Worm (Caenorhabditis elegans) whole organism, young adult: ENCODE data around the gene ncs-3.

Experiments
- B0336.3 ChIP-seq: fragments of 200-800 bp; sonication (Bioruptor generic); IDR thresholded peaks from 2 replicates; pipeline ENCODE4 v1.3.6; 2022; ENCODE audit warnings: missing genetic modification characterization, missing compliant biosample characterization
- C17E4.6 ChIP-seq: fragments of 200-800 bp; sonication (Bioruptor generic); IDR thresholded peaks from 2 replicates; pipeline ENCODE4 v1.3.6; 2022; ENCODE audit warnings: missing genetic modification reagents, missing genetic modification characterization, missing compliant biosample characterization
- F23B12.7 ChIP-seq: sonication (generic microtip); optimal IDR thresholded peaks from 2 replicates; lab custom pipeline; 2017; ENCODE audit warnings: missing genetic modification characterization, mild to moderate bottlenecking, missing compliant biosample characterization, antibody characterized with exemption, moderate library complexity; ENCODE audit not compliant: insufficient read depth
- F33H1.4 ChIP-seq: fragments of 200-800 bp; sonication (Bioruptor generic); IDR thresholded peaks from 2 replicates; pipeline ENCODE4 v1.3.6; 2022; ENCODE audit warnings: missing genetic modification reagents, missing genetic modification characterization, missing compliant biosample characterization
- F39B2.1 ChIP-seq: fragments of 200-800 bp; sonication (Bioruptor generic); IDR thresholded peaks from 2 replicates; pipeline ENCODE4 v1.3.6; 2022; ENCODE audit warnings: missing genetic modification reagents, missing genetic modification characterization, missing compliant biosample characterization
- F49E8.2 ChIP-seq: sonication (generic microtip); optimal IDR thresholded peaks from 3 replicates; lab custom pipeline; 2017; ENCODE audit warnings: missing genetic modification characterization, mild to moderate bottlenecking, missing compliant biosample characterization, antibody characterized with exemption, moderate library complexity; ENCODE audit not compliant: insufficient read depth
- F57C9.4 ChIP-seq: sonication (generic microtip); optimal IDR thresholded peaks from 2 replicates; lab custom pipeline; 2017; ENCODE audit warnings: mild to moderate bottlenecking, missing genetic modification characterization, missing compliant biosample characterization
- T26A5.8 ChIP-seq: sonication (generic microtip); optimal IDR thresholded peaks from 2 replicates; lab custom pipeline; 2016; ENCODE audit warnings: missing genetic modification characterization, missing compliant biosample characterization
- Y79H2A.3 ChIP-seq: fragments of 200-800 bp; sonication (Bioruptor generic); conservative IDR thresholded peaks from 2 replicates; pipeline ENCODE4 v1.3.6; 2022; ENCODE audit warnings: missing genetic modification reagents, missing genetic modification characterization, missing compliant biosample characterization
- ZK185.1 ChIP-seq: sonication (generic microtip); optimal IDR thresholded peaks from 2 replicates; lab custom pipeline; 2016; ENCODE audit warnings: mild to moderate bottlenecking, missing genetic modification characterization, missing compliant biosample characterization; ENCODE audit not compliant: poor library complexity, severe bottlenecking
- attf-6 ChIP-seq: fragments of 200-800 bp; sonication (Bioruptor generic); IDR thresholded peaks from 2 replicates; pipeline ENCODE4 v1.3.6; 2022; ENCODE audit warnings: missing genetic modification reagents, missing genetic modification characterization, missing compliant biosample characterization
- bed-2 ChIP-seq: fragments of 200-800 bp; sonication (Bioruptor generic); IDR thresholded peaks from 2 replicates; pipeline ENCODE4 v1.3.6; 2022; ENCODE audit warnings: missing genetic modification reagents, missing genetic modification characterization, missing compliant biosample characterization
- ccch-3 ChIP-seq: fragments of 200-800 bp; sonication (Bioruptor generic); optimal IDR thresholded peaks from 2 replicates; lab custom pipeline; 2018; ENCODE audit warnings: mild to moderate bottlenecking, missing genetic modification characterization, missing compliant biosample characterization
- cebp-1 ChIP-seq, 2 experiments: fragments of 200-800 bp in 1 of 2; sonication (Bioruptor generic) in 1 of 2; sonication (generic microtip) in 1 of 2; IDR thresholded peaks in 1 of 2; optimal IDR thresholded peaks in 1 of 2; 2 replicates each; pipeline versions ENCODE4 v1.3.6 to Lab custom; 2017 to 2022; ENCODE audit warnings: missing compliant biosample characterization in 2 of 2, missing genetic modification characterization in 2 of 2, mild to moderate bottlenecking in 1 of 2, missing genetic modification reagents in 1 of 2, moderate library complexity in 1 of 2
- ceh-100 ChIP-seq: fragments of 200-800 bp; sonication (Bioruptor generic); IDR thresholded peaks from 2 replicates; pipeline ENCODE4 v1.3.6; 2022; ENCODE audit warnings: missing genetic modification reagents, missing genetic modification characterization, missing compliant biosample characterization
- ceh-58 ChIP-seq: fragments of 200-800 bp; sonication (Bioruptor generic); IDR thresholded peaks from 2 replicates; pipeline ENCODE4 v1.3.6; 2022; ENCODE audit warnings: missing genetic modification characterization, missing compliant biosample characterization
- dox-1 ChIP-seq: fragments of 200-800 bp; sonication (Bioruptor generic); IDR thresholded peaks from 2 replicates; pipeline ENCODE4 v1.3.6; 2022; ENCODE audit warnings: missing genetic modification reagents, missing genetic modification characterization, missing compliant biosample characterization
- dpl-1 ChIP-seq: fragments of 150-350 bp; optimal IDR thresholded peaks from 2 replicates; lab custom pipeline; 2014; ENCODE audit warnings: missing biosample characterization, missing genetic modification reagents, missing genetic modification characterization
- efl-1 ChIP-seq: fragments of 150-350 bp; optimal IDR thresholded peaks from 2 replicates; lab custom pipeline; 2014; ENCODE audit warnings: missing biosample characterization, missing genetic modification reagents, missing genetic modification characterization
- ekl-4 ChIP-seq: fragments of 200-800 bp; sonication (Bioruptor generic); IDR thresholded peaks from 2 replicates; pipeline ENCODE4 v1.3.6; 2022; ENCODE audit warnings: missing genetic modification reagents, missing genetic modification characterization, missing compliant biosample characterization
- ets-4 ChIP-seq: fragments of 200-800 bp; sonication (Bioruptor generic); optimal IDR thresholded peaks from 2 replicates; lab custom pipeline; 2018; ENCODE audit warnings: mild to moderate bottlenecking, missing genetic modification characterization, missing compliant biosample characterization
- fkh-3 ChIP-seq: sonication (generic microtip); optimal IDR thresholded peaks from 2 replicates; lab custom pipeline; 2016; ENCODE audit warnings: mild to moderate bottlenecking, missing genetic modification characterization, missing compliant biosample characterization
- him-1 ChIP-seq: sonication (generic microtip); optimal IDR thresholded peaks from 2 replicates; lab custom pipeline; 2016; ENCODE audit warnings: missing genotype, missing genetic modification reagents, missing genetic modification characterization, missing compliant biosample characterization
- hmg-1.2 ChIP-seq: fragments of 200-800 bp; sonication (Bioruptor generic); IDR thresholded peaks from 2 replicates; pipeline ENCODE4 v1.3.6; 2022; ENCODE audit warnings: missing genetic modification reagents, missing genetic modification characterization, missing compliant biosample characterization
- hsf-1 ChIP-seq: fragments of 200-800 bp; sonication (Bioruptor generic); IDR thresholded peaks from 2 replicates; pipeline ENCODE4 v1.3.6; 2022; ENCODE audit warnings: missing genetic modification reagents, missing genetic modification characterization, missing compliant biosample characterization
- let-526 ChIP-seq: fragments of 200-800 bp; sonication (Bioruptor generic); IDR thresholded peaks from 2 replicates; pipeline ENCODE4 v1.3.6; 2022; ENCODE audit warnings: missing genetic modification reagents, missing genetic modification characterization, missing compliant biosample characterization
- let-607 ChIP-seq, 2 experiments: fragments of 200-800 bp in 1 of 2; sonication (Bioruptor generic) in 1 of 2; sonication (generic microtip) in 1 of 2; optimal IDR thresholded peaks; 2 replicates each; lab custom pipeline; 2016 to 2018; ENCODE audit warnings: mild to moderate bottlenecking in 2 of 2, missing compliant biosample characterization in 2 of 2, missing genetic modification characterization in 2 of 2, moderate library complexity in 2 of 2, missing genotype in 1 of 2
- lin-40 ChIP-seq: sonication (generic microtip); optimal IDR thresholded peaks from 2 replicates; lab custom pipeline; 2016; ENCODE audit warnings: missing genetic modification characterization, mild to moderate bottlenecking, missing compliant biosample characterization, missing genotype, missing genetic modification reagents
- mcd-1 ChIP-seq: fragments of 200-800 bp; sonication (Bioruptor generic); IDR thresholded peaks from 2 replicates; pipeline ENCODE4 v1.3.6; 2022; ENCODE audit warnings: missing genetic modification reagents, missing genetic modification characterization, missing compliant biosample characterization
- mel-28 ChIP-seq: sonication (generic microtip); optimal IDR thresholded peaks from 2 replicates; lab custom pipeline; 2016; ENCODE audit warnings: borderline replicate concordance, mild to moderate bottlenecking, missing genetic modification characterization, missing compliant biosample characterization
- nfyb-1 ChIP-seq: fragments of 200-800 bp; sonication (Bioruptor generic); IDR thresholded peaks from 2 replicates; pipeline ENCODE4 v1.3.6; 2022; ENCODE audit warnings: missing genetic modification reagents, missing genetic modification characterization, missing compliant biosample characterization
- nhr-120 ChIP-seq: fragments of 200-800 bp; sonication (Bioruptor generic); IDR thresholded peaks from 2 replicates; pipeline ENCODE4 v1.3.6; 2022; ENCODE audit warnings: missing genetic modification characterization, missing compliant biosample characterization
- pbrm-1 ChIP-seq: fragments of 200-800 bp; sonication (Bioruptor generic); IDR thresholded peaks from 2 replicates; pipeline ENCODE4 v1.3.6; 2022; ENCODE audit warnings: missing genetic modification reagents, missing genetic modification characterization, missing compliant biosample characterization
- rec-8 ChIP-seq, 2 experiments: sonication (generic microtip); optimal IDR thresholded peaks; 2 replicates each; lab custom pipeline; 2016; ENCODE audit warnings: mild to moderate bottlenecking in 2 of 2, missing genetic modification characterization in 2 of 2, missing genetic modification reagents in 2 of 2, missing genotype in 2 of 2, missing biosample characterization in 1 of 2, missing compliant biosample characterization in 1 of 2, moderate library complexity in 1 of 2
- repo-1 ChIP-seq: sonication (generic microtip); optimal IDR thresholded peaks from 2 replicates; lab custom pipeline; 2017; ENCODE audit warnings: mild to moderate bottlenecking, missing genetic modification characterization, missing compliant biosample characterization
- snpc-1.3 ChIP-seq: sonication (generic microtip); optimal IDR thresholded peaks from 2 replicates; lab custom pipeline; 2017; ENCODE audit warnings: missing genetic modification characterization, mild to moderate bottlenecking, missing compliant biosample characterization, antibody characterized with exemption, moderate library complexity, missing genotype, missing genetic modification reagents; ENCODE audit not compliant: insufficient read depth
- xnd-1 ChIP-seq: sonication (generic microtip); optimal IDR thresholded peaks from 2 replicates; lab custom pipeline; 2016; ENCODE audit warnings: missing genotype, missing genetic modification reagents, missing genetic modification characterization, missing compliant biosample characterization
- zim-3 ChIP-seq: sonication (generic microtip); optimal IDR thresholded peaks from 2 replicates; lab custom pipeline; 2017; ENCODE audit warnings: mild to moderate bottlenecking, missing genetic modification characterization, moderate library complexity, missing compliant biosample characterization
- ztf-18 ChIP-seq: sonication (generic microtip); optimal IDR thresholded peaks from 2 replicates; lab custom pipeline; 2016; ENCODE audit warnings: missing genotype, mild to moderate bottlenecking, missing genetic modification characterization, missing compliant biosample characterization
- ztf-26 ChIP-seq: sonication (generic microtip); optimal IDR thresholded peaks from 2 replicates; lab custom pipeline; 2017; ENCODE audit warnings: missing genetic modification characterization, missing compliant biosample characterization
- ztf-3 ChIP-seq: fragments of 200-800 bp; sonication (Bioruptor generic); optimal IDR thresholded peaks from 2 replicates; lab custom pipeline; 2018; ENCODE audit warnings: mild to moderate bottlenecking, missing genetic modification characterization, missing compliant biosample characterization
- ztf-6 ChIP-seq: fragments of 200-800 bp; sonication (Bioruptor generic); IDR thresholded peaks from 2 replicates; pipeline ENCODE4 v1.3.6; 2022; ENCODE audit warnings: missing genetic modification reagents, missing genetic modification characterization, missing compliant biosample characterization

The ncs-3 gene

DNA sequence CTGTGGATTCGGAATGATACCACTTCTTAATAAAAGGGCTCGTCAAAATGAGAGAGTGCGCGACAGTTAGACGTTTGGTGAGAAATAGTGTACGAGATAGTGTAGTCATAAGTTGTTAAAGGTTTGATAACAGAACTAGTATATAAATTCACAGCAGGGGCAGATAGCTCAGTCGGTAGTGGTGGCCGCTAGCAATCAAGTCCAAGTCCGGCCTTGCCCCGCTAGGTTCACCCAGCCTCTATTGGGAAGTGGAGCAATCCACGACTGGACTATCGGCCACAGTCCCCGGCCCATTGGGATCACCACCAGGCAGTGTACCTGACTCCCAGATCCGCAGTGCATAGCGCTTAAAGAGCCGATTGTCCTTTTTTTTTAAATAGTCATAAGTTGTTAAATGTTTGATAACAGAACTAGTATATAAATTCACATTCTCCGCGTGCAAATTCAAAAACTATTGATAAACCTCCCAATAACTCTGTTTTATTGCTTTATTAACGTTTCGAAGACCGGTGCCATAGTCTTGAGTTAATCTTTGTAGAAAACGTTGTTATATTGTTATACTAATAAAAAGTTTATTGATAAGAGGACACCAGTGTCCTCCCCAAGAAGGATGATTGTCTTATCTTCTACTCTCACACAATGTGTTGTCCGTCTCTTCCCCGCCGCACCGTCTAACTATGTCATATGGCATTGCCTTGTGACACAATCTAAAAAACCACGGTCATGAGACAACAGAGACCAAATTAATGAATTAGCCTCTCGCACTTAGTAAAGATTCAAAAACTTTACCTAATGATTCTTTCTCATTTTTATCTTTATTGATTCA lies 43.0 kb upstream of the ncs-3 start (continued):
- TF ChIP-seq hmg-1.2: peak; percentile 29; the same call in 1 of the 2 replicates
- no peak for TF ChIP-seq bed-2 (GFP tag; lab: Robert Waterston, UW)
- peak; percentile 9 for TF ChIP-seq ztf-18 (tag; lab: Kevin White, UChicago)
- no peak for TF ChIP-seq hsf-1 (GFP tag; lab: Robert Waterston, UW)
- TF ChIP-seq efl-1 (GFP tag; lab: Kevin White, UChicago): no peak

DNA sequence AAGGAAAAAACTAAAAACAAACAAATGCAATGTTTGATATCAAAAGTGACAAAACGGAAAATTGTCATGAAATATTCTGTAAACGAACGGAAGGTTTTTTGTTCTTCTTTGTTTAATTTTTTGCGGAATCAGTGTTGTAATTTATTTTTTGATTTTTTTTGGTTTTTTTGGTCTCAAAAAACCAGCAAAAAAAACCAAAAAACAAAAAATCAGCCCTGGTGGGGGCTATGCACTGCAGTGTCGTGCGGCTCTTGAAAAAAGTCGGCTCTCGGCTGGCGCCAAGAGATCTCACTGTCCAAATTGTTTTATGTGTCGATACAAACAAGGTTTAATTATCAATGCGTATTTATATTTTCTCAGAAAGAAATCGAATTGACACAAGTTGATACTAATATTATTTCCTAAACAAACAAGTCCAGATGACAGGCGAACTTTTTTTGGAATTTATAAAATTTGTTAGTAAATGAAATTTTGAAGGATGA lies 41.5 kb upstream of the ncs-3 start:
- no peak for TF ChIP-seq let-526 (GFP tag; lab: Robert Waterston, UW)
- no peak; the same call in 1 of the 2 replicates for TF ChIP-seq dox-1 (GFP tag; lab: Robert Waterston, UW)
- peak; percentile 17 for TF ChIP-seq lin-40 (tag; lab: Kevin White, UChicago)
- peak; percentile 80 for TF ChIP-seq nfyb-1
- TF ChIP-seq F23B12.7 (tag; lab: Kevin White, UChicago): no peak
- TF ChIP-seq ztf-26 (tag; lab: Kevin White, UChicago): peak; percentile 36
- no peak for TF ChIP-seq C17E4.6 (GFP tag; lab: Robert Waterston, UW)
- no peak for TF ChIP-seq efl-1 (GFP tag; lab: Kevin White, UChicago)
- TF ChIP-seq ccch-3: no peak
- TF ChIP-seq ZK185.1 (tag; lab: Kevin White, UChicago): peak; percentile 7
- TF ChIP-seq bed-2 (GFP tag; lab: Robert Waterston, UW): no peak
- TF ChIP-seq ztf-6 (GFP tag; lab: Robert Waterston, UW): no peak
- TF ChIP-seq zim-3 (tag; lab: Kevin White, UChicago): no peak
- TF ChIP-seq ztf-18 (tag; lab: Kevin White, UChicago): no peak
- TF ChIP-seq B0336.3: peak; percentile 64; the same call in 1 of the 2 replicates
- no peak for TF ChIP-seq rec-8 (tag; optimal IDR thresholded peaks at IDR 0.05; lab: Kevin White, UChicago)
- no peak for TF ChIP-seq dpl-1 (GFP tag; lab: Kevin White, UChicago)
- peak; percentile 40; the same call in 1 of the 2 replicates for TF ChIP-seq hmg-1.2
- no peak for TF ChIP-seq F39B2.1 (GFP tag; lab: Robert Waterston, UW)
- no peak for TF ChIP-seq ztf-3
- peak; percentile 22 for TF ChIP-seq let-607 (tag; optimal IDR thresholded peaks at IDR 0.05; lab: Kevin White, UChicago)
- TF ChIP-seq him-1 (tag; lab: Kevin White, UChicago): no peak
- TF ChIP-seq Y79H2A.3 (GFP tag; lab: Robert Waterston, UW): no peak
- TF ChIP-seq mcd-1 (GFP tag; lab: Robert Waterston, UW): 0 out of 2 replicates have a peak, but pooled peaks have one; percentile 15
- no peak for TF ChIP-seq snpc-1.3 (tag; lab: Kevin White, UChicago)
- TF ChIP-seq hsf-1 (GFP tag; lab: Robert Waterston, UW): no peak
- TF ChIP-seq F57C9.4: no peak
- TF ChIP-seq mel-28 (tag; lab: Kevin White, UChicago): no peak
- TF ChIP-seq T26A5.8 (tag; lab: Kevin White, UChicago): no peak
- TF ChIP-seq ets-4 (GFP tag; lab: Kevin White, UChicago): no peak
- no peak for TF ChIP-seq cebp-1 (GFP tag; IDR thresholded peaks at IDR 0.05; lab: Robert Waterston, UW)
- TF ChIP-seq cebp-1 (tag; optimal IDR thresholded peaks at IDR 0.05; lab: Kevin White, UChicago): peak; percentile 57
- 0 out of 2 replicates have a peak, but pooled peaks have one; percentile 51 for TF ChIP-seq ekl-4
- no peak for TF ChIP-seq xnd-1 (tag; lab: Kevin White, UChicago)
- 0 out of 2 replicates have a peak, but pooled peaks have one; percentile 34 for TF ChIP-seq pbrm-1
- no peak for TF ChIP-seq ceh-100 (GFP tag; lab: Robert Waterston, UW)
- TF ChIP-seq repo-1 (tag; lab: Kevin White, UChicago): peak; percentile 45
- TF ChIP-seq nhr-120: no peak
- no peak for TF ChIP-seq F33H1.4 (GFP tag; lab: Robert Waterston, UW)
- no peak for TF ChIP-seq F49E8.2 (tag; lab: Kevin White, UChicago)
- TF ChIP-seq ceh-58 (GFP tag; lab: Robert Waterston, UW): 0 out of 2 replicates have a peak, but pooled peaks have one; percentile 3
- no peak for TF ChIP-seq fkh-3 (tag; lab: Kevin White, UChicago)
- TF ChIP-seq attf-6 (GFP tag; lab: Robert Waterston, UW): no peak
